In genomic region chrX:13951403-13951802, dm6 we compare ENCODE assay signal across 4 fruit fly cellular contexts.
TF ChIP-seq lines count a peak whose summit lies in the region.

No protein-coding gene starts in this region.

- no peak for TF ChIP-seq CTCF in whole organism, embryonic (GFP tag; optimal IDR thresholded peaks at IDR 0.05; lab: Kevin White, UChicago)

TF ChIP-seq in whole organism, embryonic, 481 proteins besides CTCF, POLR2A, EP300 and RAD21:
- TF ChIP-seq Dip2 (GFP tag; IDR thresholded peaks at IDR 0.05; lab: Robert Waterston, UW) (no peak), Drgx (GFP tag; IDR thresholded peaks at IDR 0.05; lab: Robert Waterston, UW) (peak; percentile 46; the same call in 1 of the 2 replicates), bsh (GFP tag; optimal IDR thresholded peaks at IDR 0.05; lab: Kevin White, UChicago) (peak in 1 of 2 experiments; percentile 36)

TF ChIP-seq in whole organism, prepupa, 60 proteins besides CTCF, POLR2A, EP300 and RAD21 (continues in another document):
- TF ChIP-seq lz (GFP tag; optimal IDR thresholded peaks at IDR 0.05; lab: Kevin White, UChicago) (peak; percentile 34), Met (GFP tag; optimal IDR thresholded peaks at IDR 0.05; lab: Kevin White, UChicago) (peak; percentile 41), svp (GFP tag; lab: Kevin White, UChicago) (peak; percentile 31), Eip75B (GFP tag; optimal IDR thresholded peaks at IDR 0.05; lab: Kevin White, UChicago) (peak; percentile 10), CG6163 (GFP tag; IDR thresholded peaks at IDR 0.05; lab: Robert Waterston, UW) (peak; percentile 52; the same call in 1 of the 3 replicates), CG10669 (GFP tag; optimal IDR thresholded peaks at IDR 0.05; lab: Kevin White, UChicago) (peak; percentile 5), fd85E (GFP tag; optimal IDR thresholded peaks at IDR 0.05; lab: Kevin White, UChicago) (no peak), Sox15 (GFP tag; optimal IDR thresholded peaks at IDR 0.05; lab: Kevin White, UChicago) (no peak), CG3919 (GFP tag; optimal IDR thresholded peaks at IDR 0.05; lab: Kevin White, UChicago) (peak; percentile 62), Eip78C (GFP tag; lab: Kevin White, UChicago) (peak; percentile 73), CG11902 (GFP tag; optimal IDR thresholded peaks at IDR 0.05; lab: Kevin White, UChicago) (no peak), vri (GFP tag; optimal IDR thresholded peaks at IDR 0.05; lab: Kevin White, UChicago) (no peak), CG4318 (GFP tag; optimal IDR thresholded peaks at IDR 0.05; lab: Kevin White, UChicago) (peak; percentile 35), esn (GFP tag; optimal IDR thresholded peaks at IDR 0.05; lab: Kevin White, UChicago) (peak; percentile 44), CG32006 (GFP tag; optimal IDR thresholded peaks at IDR 0.05; lab: Kevin White, UChicago) (peak; percentile 73), Lpt (GFP tag; optimal IDR thresholded peaks at IDR 0.05; lab: Kevin White, UChicago) (peak; percentile 28), Blimp-1 (GFP tag; optimal IDR thresholded peaks at IDR 0.05; lab: Kevin White, UChicago) (no peak), fkh (GFP tag; optimal IDR thresholded peaks at IDR 0.05; lab: Kevin White, UChicago) (no peak), Hr38 (GFP tag; optimal IDR thresholded peaks at IDR 0.05; lab: Kevin White, UChicago) (no peak), CG6808 (GFP tag; optimal IDR thresholded peaks at IDR 0.05; lab: Kevin White, UChicago) (peak; percentile 30), CG11294 (GFP tag; IDR thresholded peaks at IDR 0.05; lab: Robert Waterston, UW) (no peak), CG10631 (GFP tag; optimal IDR thresholded peaks at IDR 0.05; lab: Kevin White, UChicago) (peak; percentile 49), Ets96B (tag; optimal IDR thresholded peaks at IDR 0.05; lab: Kevin White, UChicago) (peak; percentile 44), CG8632 (GFP tag; optimal IDR thresholded peaks at IDR 0.05; lab: Kevin White, UChicago) (no peak), CG6792 (GFP tag; optimal IDR thresholded peaks at IDR 0.05; lab: Kevin White, UChicago) (peak; percentile 30), CG6276 (GFP tag; optimal IDR thresholded peaks at IDR 0.05; lab: Kevin White, UChicago) (peak; percentile 25), CG8319 (GFP tag; optimal IDR thresholded peaks at IDR 0.05; lab: Kevin White, UChicago) (no peak), pdm3 (GFP tag; optimal IDR thresholded peaks at IDR 0.05; lab: Kevin White, UChicago) (peak; percentile 51), CG7368 (GFP tag; optimal IDR thresholded peaks at IDR 0.05; lab: Kevin White, UChicago) (no peak), Sox102F (GFP tag; optimal IDR thresholded peaks at IDR 0.05; lab: Kevin White, UChicago) (no peak)

TF ChIP-seq in whole organism, pupa, 21 proteins besides CTCF, POLR2A, EP300 and RAD21:
- TF ChIP-seq Snoo (tag; optimal IDR thresholded peaks at IDR 0.05; lab: Kevin White, UChicago) (no peak), CG32121 (GFP tag; IDR thresholded peaks at IDR 0.05; lab: Robert Waterston, UW) (0 out of 2 replicates have a peak, but pooled peaks have one; percentile 20), D1 (tag; optimal IDR thresholded peaks at IDR 0.05; lab: Kevin White, UChicago) (no peak), fd96Ca (GFP tag; IDR thresholded peaks at IDR 0.05; lab: Robert Waterston, UW) (peak; percentile 55; the same call in 1 of the 3 replicates), EcR (GFP tag; optimal IDR thresholded peaks at IDR 0.05; lab: Kevin White, UChicago) (no peak), Ets98B (GFP tag; IDR thresholded peaks at IDR 0.05; lab: Robert Waterston, UW) (peak; percentile 42; the same call in 1 of the 2 replicates), gl (tag; optimal IDR thresholded peaks at IDR 0.05; lab: Kevin White, UChicago) (no peak), CG14655 (GFP tag; optimal IDR thresholded peaks at IDR 0.05; lab: Kevin White, UChicago) (peak; percentile 81), Pif1A (GFP tag; optimal IDR thresholded peaks at IDR 0.05; lab: Kevin White, UChicago) (peak; percentile 1), CG12605 (GFP tag; IDR thresholded peaks at IDR 0.05; lab: Robert Waterston, UW) (peak; percentile 16; the same call in 1 of the 2 replicates), CG15710 (tag; optimal IDR thresholded peaks at IDR 0.05; lab: Kevin White, UChicago) (peak; percentile 17), CG17806 (tag; optimal IDR thresholded peaks at IDR 0.05; lab: Kevin White, UChicago) (peak; percentile 34), CG13204 (GFP tag; optimal IDR thresholded peaks at IDR 0.05; lab: Kevin White, UChicago) (no peak), CG8301 (tag; optimal IDR thresholded peaks at IDR 0.05; lab: Kevin White, UChicago) (peak; percentile 73), Pif1B (GFP tag; optimal IDR thresholded peaks at IDR 0.05; lab: Kevin White, UChicago) (peak; percentile 26), CG8159 (tag; optimal IDR thresholded peaks at IDR 0.05; lab: Kevin White, UChicago) (peak; percentile 34), CG4496 (GFP tag; IDR thresholded peaks at IDR 0.05; lab: Robert Waterston, UW) (peak; percentile 65; the same call in 2 of the 3 replicates), CG34367 (tag; optimal IDR thresholded peaks at IDR 0.05; lab: Kevin White, UChicago) (peak; percentile 16), rn (GFP tag; IDR thresholded peaks at IDR 0.05; lab: Robert Waterston, UW) (no peak), CG10348 (GFP tag; IDR thresholded peaks at IDR 0.05; lab: Robert Waterston, UW) (no peak), CG9948 (tag; optimal IDR thresholded peaks at IDR 0.05; lab: Kevin White, UChicago) (peak; percentile 49)
TF ChIP-seq in whole organism, pupa: peak in this region for 14.

TF ChIP-seq in whole organism, wandering third instar larva, 38 proteins besides CTCF, POLR2A, EP300 and RAD21:
- TF ChIP-seq h (GFP tag; optimal IDR thresholded peaks at IDR 0.05; lab: Kevin White, UChicago) (peak; percentile 31), sage (GFP tag; optimal IDR thresholded peaks at IDR 0.05; lab: Kevin White, UChicago) (no peak), HLH106 (tag; optimal IDR thresholded peaks at IDR 0.05; lab: Kevin White, UChicago) (peak; percentile 33), Sp1 (GFP tag; optimal IDR thresholded peaks at IDR 0.05; lab: Kevin White, UChicago) (peak; percentile 21), foxo (GFP tag; optimal IDR thresholded peaks at IDR 0.05; lab: Kevin White, UChicago) (peak in 1 of 2 experiments; percentile 25)

Comparison
In these comparisons a context has a peak if more than half of its experiments do, and no peak if none do; other contexts are left out.
1. Of the 7 proteins assayed by ChIP-seq in both whole organism, embryonic and whole organism, prepupa: peak only in whole organism, embryonic: none; only in whole organism, prepupa: Gug, Hr39 and Lpt; in both: none; in neither: 4.